Worm (Caenorhabditis elegans): ENCODE measurements around the gene srt-48.

ce11 chrIV:15065653-15066052, 3.1 kb downstream of the srt-48 start, which contains the start of gene Y41E3.18:
- TF ChIP-seq ztf-11 (tag; optimal IDR thresholded peaks at IDR 0.05), result no peak
- no peak for TF ChIP-seq ceh-39 (tag; optimal IDR thresholded peaks at IDR 0.05)
- TF ChIP-seq sptf-1 (tag; optimal IDR thresholded peaks at IDR 0.05), result no peak
- no peak for TF ChIP-seq nhr-76 (tag; optimal IDR thresholded peaks at IDR 0.05)
- TF ChIP-seq blmp-1 (tag; optimal IDR thresholded peaks at IDR 0.05), result no peak
- TF ChIP-seq ces-1 (GFP tag; optimal IDR thresholded peaks at IDR 0.05), result no peak
- TF ChIP-seq snpc-4 (tag; optimal IDR thresholded peaks at IDR 0.05), result no peak
- no peak for TF ChIP-seq unc-62 (GFP tag; optimal IDR thresholded peaks at IDR 0.05)
- no peak for TF ChIP-seq lin-13 (tag; optimal IDR thresholded peaks at IDR 0.05)

Data from whole organism, mixed stage, embryonic.